Fruit fly (Drosophila melanogaster) whole organism, wandering third instar larva: Measurements from ENCODE around the gene mgr.
A peak's percentile ranks its signal among the peaks of the same experiment; 100 is the strongest.

ENCODE experiments used
- Dfd ChIP-seq: fragments of >200 bp; optimal IDR thresholded peaks from 2 replicates; lab custom pipeline; 2017; ENCODE audit warnings: missing biosample characterization, missing genetic modification characterization
- Hr78 ChIP-seq: fragments of >200 bp; optimal IDR thresholded peaks from 2 replicates; lab custom pipeline; 2017; ENCODE audit warnings: missing biosample characterization, missing genetic modification characterization
- OdsH ChIP-seq: fragments of 200-800 bp; sonication (Bioruptor generic); optimal IDR thresholded peaks from 2 replicates; lab custom pipeline; 2016; ENCODE audit warnings: missing biosample characterization, mild to moderate bottlenecking, missing genetic modification characterization
- dmrt93B ChIP-seq: fragments of 200-800 bp; sonication (Bioruptor generic); optimal IDR thresholded peaks from 2 replicates; lab custom pipeline; 2018; ENCODE audit warnings: missing biosample characterization, mild to moderate bottlenecking, missing genetic modification characterization
- fru ChIP-seq: fragments of 200-800 bp; sonication (Bioruptor generic); optimal IDR thresholded peaks from 3 replicates; lab custom pipeline; 2016; ENCODE audit warnings: missing biosample characterization, mild to moderate bottlenecking, missing genetic modification characterization
- h ChIP-seq: fragments of 200-800 bp; sonication (Bioruptor generic); optimal IDR thresholded peaks from 3 replicates; lab custom pipeline; 2016; ENCODE audit warnings: missing biosample characterization, mild to moderate bottlenecking, missing genetic modification characterization
- lola ChIP-seq: fragments of >200 bp; optimal IDR thresholded peaks from 2 replicates; lab custom pipeline; 2017; ENCODE audit warnings: missing biosample characterization, missing genetic modification characterization
- psq ChIP-seq: fragments of 200-800 bp; sonication (Bioruptor generic); optimal IDR thresholded peaks from 3 replicates; lab custom pipeline; 2017; ENCODE audit warnings: missing biosample characterization, mild to moderate bottlenecking, missing genetic modification characterization, moderate library complexity

dm6 chr3R:11375142-11375541 is 34.5 kb downstream of the mgr start:
- no peak for TF ChIP-seq dmrt93B
- TF ChIP-seq h (GFP tag; lab: Kevin White, UChicago), result no peak
- TF ChIP-seq fru (GFP tag; lab: Kevin White, UChicago), result no peak
- TF ChIP-seq OdsH, result no peak
- no peak for TF ChIP-seq psq (GFP tag; lab: Kevin White, UChicago)
- TF ChIP-seq lola (GFP tag; lab: Kevin White, UChicago), result no peak
- peak; percentile 92 for TF ChIP-seq Dfd
- no peak for TF ChIP-seq Hr78
